Worm (Caenorhabditis elegans): ENCODE measurements around the gene C47E12.11.

Gene C47E12.11

ce11 chrIV:9963945-9964344 lies 5.3 kb upstream of the C47E12.11 start, which contains the start of gene T13H10.2:
Gene T13H10.2, plus strand, starts transcription at chrIV:9964245.
- TF ChIP-seq dpl-1 (GFP tag; optimal IDR thresholded peaks at IDR 0.05) (no peak), fkh-10 (GFP tag; optimal IDR thresholded peaks at IDR 0.05) (no peak), ztf-7 (tag; optimal IDR thresholded peaks at IDR 0.05) (no peak), nhr-102 (tag; optimal IDR thresholded peaks at IDR 0.05) (no peak), F37D6.2 (tag; optimal IDR thresholded peaks at IDR 0.05) (no peak), nhr-48 (tag; optimal IDR thresholded peaks at IDR 0.05) (no peak), R02D3.7 (tag; optimal IDR thresholded peaks at IDR 0.05) (no peak), T20F7.1 (GFP tag; optimal IDR thresholded peaks at IDR 0.05) (no peak), ceh-82 (tag; optimal IDR thresholded peaks at IDR 0.05) (no peak), php-3 (GFP tag; IDR thresholded peaks at IDR 0.05) (no peak), saeg-2 (GFP tag; IDR thresholded peaks at IDR 0.05) (no peak), set-16 (GFP tag; IDR thresholded peaks at IDR 0.05) (no peak), lim-7 (GFP tag; IDR thresholded peaks at IDR 0.05) (no peak), nhr-42 (GFP tag; IDR thresholded peaks at IDR 0.05) (no peak), arid-1 (GFP tag; conservative IDR thresholded peaks at IDR 0.05) (no peak), pqm-1 (tag; optimal IDR thresholded peaks at IDR 0.05) (no peak)

- TF ChIP-seq attf-4 (tag; optimal IDR thresholded peaks at IDR 0.05), result no peak
- no peak for TF ChIP-seq unc-39 (tag; optimal IDR thresholded peaks at IDR 0.05)
- TF ChIP-seq ceh-20 (GFP tag; IDR thresholded peaks at IDR 0.05), result no peak
- no peak for TF ChIP-seq daf-12 (tag; optimal IDR thresholded peaks at IDR 0.05)
- TF ChIP-seq ceh-32 (tag; optimal IDR thresholded peaks at IDR 0.05; ENCODE audit: poor library complexity), result no peak
- no peak for TF ChIP-seq zip-2 (tag; optimal IDR thresholded peaks at IDR 0.05)
- no peak for TF ChIP-seq madf-5 (GFP tag; IDR thresholded peaks at IDR 0.05)
- no peak for TF ChIP-seq vab-7 (GFP tag; IDR thresholded peaks at IDR 0.05)
- no peak for TF ChIP-seq php-3 (GFP tag; IDR thresholded peaks at IDR 0.05)
- TF ChIP-seq lim-7 (GFP tag; IDR thresholded peaks at IDR 0.05), result no peak
- TF ChIP-seq lin-38 (GFP tag; IDR thresholded peaks at IDR 0.05), result no peak
- no peak for TF ChIP-seq F10B5.3 (tag; optimal IDR thresholded peaks at IDR 0.05)
Observed at ce11 chrIV:9972629-9973028, 3.4 kb downstream of the C47E12.11 start, which contains the start of the genes C47E12.12 and C47E12.10. Gene C47E12.12, minus strand, starts transcription at chrIV:9972729. Gene C47E12.10, plus strand, starts transcription at chrIV:9972800.

ce11 chrIV:9974392-9974791 lies 5.2 kb downstream of the C47E12.11 start, which contains the start of gene C47E12.9:
Gene C47E12.9, plus strand, starts transcription at chrIV:9974692.
- TF ChIP-seq ZK546.5 (tag; optimal IDR thresholded peaks at IDR 0.05), result no peak
- no peak for TF ChIP-seq lin-1 (GFP tag; IDR thresholded peaks at IDR 0.05)
- TF ChIP-seq F10B5.3 (tag; optimal IDR thresholded peaks at IDR 0.05), result no peak
- TF ChIP-seq hmg-1.1 (GFP tag; IDR thresholded peaks at IDR 0.05), result no peak
- no peak for TF ChIP-seq unc-39 (tag; optimal IDR thresholded peaks at IDR 0.05)
- TF ChIP-seq zip-2 (tag; optimal IDR thresholded peaks at IDR 0.05), result no peak
- TF ChIP-seq aly-2 (tag; optimal IDR thresholded peaks at IDR 0.05), result no peak
- TF ChIP-seq nhr-10 (tag; optimal IDR thresholded peaks at IDR 0.05), result no peak
- TF ChIP-seq lin-13 (GFP tag; optimal IDR thresholded peaks at IDR 0.05), result no peak
- TF ChIP-seq lsy-2 (tag; optimal IDR thresholded peaks at IDR 0.05), result no peak
- TF ChIP-seq zfp-3 (GFP tag; conservative IDR thresholded peaks at IDR 0.05), result no peak

ce11 chrIV:9976284-9976683 lies 7.1 kb downstream of the C47E12.11 start, which contains the start of gene C47E12.14:
Gene C47E12.14, minus strand, starts transcription at chrIV:9976384.
- TF ChIP-seq snpc-1.2 (GFP tag; IDR thresholded peaks at IDR 0.05) (no peak), hif-1 (tag; optimal IDR thresholded peaks at IDR 0.05) (no peak), egl-43 (GFP tag; IDR thresholded peaks at IDR 0.05) (no peak), ceh-82 (tag; optimal IDR thresholded peaks at IDR 0.05) (no peak), sdz-12 (GFP tag; optimal IDR thresholded peaks at IDR 0.05) (no peak), nhr-6 (tag; optimal IDR thresholded peaks at IDR 0.05) (no peak), jun-1 (tag; optimal IDR thresholded peaks at IDR 0.05) (no peak), lin-1 (GFP tag; IDR thresholded peaks at IDR 0.05) (no peak), T26A8.4 (GFP tag; IDR thresholded peaks at IDR 0.05) (no peak), fkh-10 (GFP tag; optimal IDR thresholded peaks at IDR 0.05) (no peak), nhr-42 (GFP tag; IDR thresholded peaks at IDR 0.05) (no peak)

Data from whole organism, L4 larva.